Fruit fly (Drosophila melanogaster) whole organism, wandering third instar larva: ENCODE data around the gene CG4004.
A peak's percentile ranks its signal among the peaks of the same experiment; 100 is the strongest.

Source experiments
- Abd-B ChIP-seq: fragments of >200 bp; optimal IDR thresholded peaks from 2 replicates; lab custom pipeline; 2017; ENCODE audit warnings: missing biosample characterization, missing genetic modification characterization
- CrebA ChIP-seq: fragments of 200-800 bp; sonication (Bioruptor generic); optimal IDR thresholded peaks from 2 replicates; lab custom pipeline; 2016; ENCODE audit warnings: missing biosample characterization, mild to moderate bottlenecking, missing genetic modification characterization, borderline replicate concordance
- Dfd ChIP-seq: fragments of >200 bp; optimal IDR thresholded peaks from 2 replicates; lab custom pipeline; 2017; ENCODE audit warnings: missing biosample characterization, missing genetic modification characterization
- Dif ChIP-seq: fragments of 200-275, 200-300 bp; sonication (Bioruptor generic); optimal IDR thresholded peaks from 2 replicates; lab custom pipeline; 2018; ENCODE audit warnings: missing biosample characterization, missing genetic modification characterization; ENCODE audit not compliant: partially characterized antibody
- Mio ChIP-seq: sonication (Bioruptor generic); optimal IDR thresholded peaks from 2 replicates; lab custom pipeline; 2016; ENCODE audit warnings: missing biosample characterization, missing genetic modification characterization
- Myc ChIP-seq: fragments of >200 bp; optimal IDR thresholded peaks from 2 replicates; lab custom pipeline; 2017
- N ChIP-seq: fragments of >200 bp; optimal IDR thresholded peaks from 2 replicates; lab custom pipeline; 2018; ENCODE audit warnings: missing biosample characterization, missing external identifiers, missing genetic modification characterization
- Rel ChIP-seq, 2 experiments: fragments of 200-800 bp; sonication (Bioruptor generic) in 1 of 2; optimal IDR thresholded peaks; 2 replicates in 1 of 2; 3 replicates in 1 of 2; lab custom pipeline; 2016 to 2019; ENCODE audit warnings: mild to moderate bottlenecking in 2 of 2, missing biosample characterization in 2 of 2, missing genetic modification characterization in 2 of 2, moderate library complexity in 1 of 2
- Sp1 ChIP-seq: fragments of 200-800 bp; sonication (Bioruptor generic); optimal IDR thresholded peaks from 3 replicates; lab custom pipeline; 2019; ENCODE audit warnings: missing biosample characterization, mild to moderate bottlenecking, missing genetic modification characterization, moderate library complexity
- Vsx2 ChIP-seq: fragments of 200-300, 225-300 bp; sonication (Bioruptor generic); optimal IDR thresholded peaks from 2 replicates; lab custom pipeline; 2018; ENCODE audit warnings: missing biosample characterization, missing genetic modification characterization; ENCODE audit not compliant: partially characterized antibody
- br ChIP-seq: fragments of 200-800 bp; sonication (Bioruptor generic); optimal IDR thresholded peaks from 2 replicates; lab custom pipeline; 2016; ENCODE audit warnings: missing biosample characterization, missing genetic modification characterization
- brk ChIP-seq: fragments of 200-800 bp; sonication (Bioruptor generic); optimal IDR thresholded peaks from 2 replicates; lab custom pipeline; 2016; ENCODE audit warnings: missing biosample characterization, mild to moderate bottlenecking, missing genetic modification characterization
- dl ChIP-seq, 2 experiments: fragments of 175-275, 200-275 bp in 1 of 2; fragments of 200-275 bp in 1 of 2; sonication (Bioruptor generic); optimal IDR thresholded peaks; lab custom pipeline; 2018; ENCODE audit warnings: mild to moderate bottlenecking in 2 of 2, missing biosample characterization in 2 of 2, missing genetic modification characterization in 2 of 2, moderate library complexity in 2 of 2; ENCODE audit not compliant: partially characterized antibody in 2 of 2, insufficient read depth in 1 of 2
- dmrt93B ChIP-seq: fragments of 200-800 bp; sonication (Bioruptor generic); optimal IDR thresholded peaks from 2 replicates; lab custom pipeline; 2018; ENCODE audit warnings: missing biosample characterization, mild to moderate bottlenecking, missing genetic modification characterization
- ey ChIP-seq: fragments of 200-800 bp; sonication (Bioruptor generic); optimal IDR thresholded peaks from 2 replicates; lab custom pipeline; 2016; ENCODE audit warnings: missing biosample characterization, missing genetic modification characterization
- fru ChIP-seq: fragments of 200-800 bp; sonication (Bioruptor generic); optimal IDR thresholded peaks from 3 replicates; lab custom pipeline; 2016; ENCODE audit warnings: missing biosample characterization, mild to moderate bottlenecking, missing genetic modification characterization
- h ChIP-seq: fragments of 200-800 bp; sonication (Bioruptor generic); optimal IDR thresholded peaks from 3 replicates; lab custom pipeline; 2016; ENCODE audit warnings: missing biosample characterization, mild to moderate bottlenecking, missing genetic modification characterization
- jim ChIP-seq: fragments of 175-275, 200-325 bp; sonication (Bioruptor generic); optimal IDR thresholded peaks from 2 replicates; lab custom pipeline; 2016; ENCODE audit warnings: missing biosample characterization, mild to moderate bottlenecking, missing genetic modification characterization
- psq ChIP-seq: fragments of 200-800 bp; sonication (Bioruptor generic); optimal IDR thresholded peaks from 3 replicates; lab custom pipeline; 2017; ENCODE audit warnings: missing biosample characterization, mild to moderate bottlenecking, missing genetic modification characterization, moderate library complexity
- rgr ChIP-seq: fragments of 200-800 bp; sonication (Bioruptor generic); optimal IDR thresholded peaks from 3 replicates; lab custom pipeline; 2016; ENCODE audit warnings: missing biosample characterization, mild to moderate bottlenecking, missing genetic modification characterization
- tai ChIP-seq: sonication (Bioruptor generic); optimal IDR thresholded peaks from 2 replicates; lab custom pipeline; 2016; ENCODE audit warnings: missing biosample characterization, missing genetic modification characterization
- woc ChIP-seq: sonication (Bioruptor generic); optimal IDR thresholded peaks from 2 replicates; lab custom pipeline; 2016; ENCODE audit warnings: missing biosample characterization, mild to moderate bottlenecking, missing genetic modification characterization

The CG4004 gene

DNA sequence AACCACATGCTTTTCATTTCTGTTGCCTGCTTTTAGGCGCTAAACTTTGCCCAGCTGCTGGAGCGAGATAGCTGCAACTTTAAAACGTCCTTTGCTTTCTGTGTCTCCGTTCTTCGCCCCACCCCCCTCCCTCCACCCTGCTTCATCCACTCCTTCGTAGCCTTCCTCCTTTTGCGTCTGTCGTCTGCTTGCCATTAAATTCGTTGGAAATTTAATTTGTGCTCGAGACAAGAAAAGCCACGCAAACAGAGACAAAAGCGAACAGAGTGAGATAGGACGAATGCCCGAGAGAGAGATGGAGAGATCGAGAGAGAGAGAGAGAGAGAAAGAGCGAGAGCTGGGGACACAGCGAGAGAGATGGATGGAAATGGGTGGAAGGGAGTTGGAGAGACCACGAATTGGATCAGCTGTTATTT lies 24.1 kb upstream of the CG4004 start:
- no peak for TF ChIP-seq Vsx2 (GFP tag; lab: Kevin White, UChicago)
- peak in 1 of 2 experiments; percentile 38 for TF ChIP-seq dl (GFP tag; optimal IDR thresholded peaks at IDR 0.05; lab: Kevin White, UChicago; ENCODE audit: insufficient read depth in 1 of 2, partially characterized antibody in 2 of 2)
- peak; percentile 87 for TF ChIP-seq psq (GFP tag; lab: Kevin White, UChicago)
- TF ChIP-seq dmrt93B (GFP tag; lab: Kevin White, UChicago), result no peak
- TF ChIP-seq Dif, result peak; percentile 10
- peak; percentile 0 for TF ChIP-seq h (GFP tag; lab: Kevin White, UChicago)
- no peak for TF ChIP-seq Abd-B (GFP tag; lab: Kevin White, UChicago)

DNA sequence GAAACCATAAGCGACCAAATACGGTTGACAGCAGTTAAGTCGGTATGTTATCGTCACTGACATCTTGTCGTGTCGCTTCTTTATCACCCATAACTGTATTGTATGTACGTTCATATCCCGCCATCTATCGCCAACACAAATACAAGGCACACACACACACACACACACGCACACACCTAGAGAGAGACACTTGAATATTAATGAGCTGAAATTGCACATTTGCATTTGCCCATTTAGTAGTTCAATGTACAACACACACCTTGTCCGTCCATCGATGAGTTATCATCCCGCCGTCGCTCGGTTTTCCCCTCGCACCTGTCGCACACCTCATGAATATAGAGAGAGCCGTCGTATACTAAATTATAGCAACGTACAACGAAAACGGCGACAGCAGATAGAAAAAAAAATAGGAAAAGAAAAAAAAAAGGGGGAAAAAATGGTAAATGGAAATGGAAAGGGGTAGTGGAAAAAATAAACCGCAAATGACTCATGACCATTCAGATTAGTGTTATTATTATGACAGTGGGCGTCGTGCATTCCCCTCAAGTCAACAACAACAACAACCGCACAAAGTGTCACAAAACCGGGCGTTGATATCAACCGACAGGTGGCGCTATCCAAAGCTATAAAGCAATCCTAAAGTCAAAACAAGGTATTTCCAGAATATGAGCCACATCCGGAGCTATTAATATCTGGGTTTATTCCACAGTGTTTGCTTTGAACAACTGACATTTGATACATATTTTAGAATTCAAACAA lies 22.7 kb upstream of the CG4004 start:
- no peak for TF ChIP-seq jim (GFP tag; lab: Kevin White, UChicago)
- TF ChIP-seq Dfd (GFP tag; lab: Kevin White, UChicago), result peak; percentile 65
- TF ChIP-seq Rel (GFP tag; optimal IDR thresholded peaks at IDR 0.05; lab: Kevin White, UChicago), result no peak
- TF ChIP-seq Rel (tag; optimal IDR thresholded peaks at IDR 0.05; lab: Kevin White, UChicago), result peak; percentile 1

DNA sequence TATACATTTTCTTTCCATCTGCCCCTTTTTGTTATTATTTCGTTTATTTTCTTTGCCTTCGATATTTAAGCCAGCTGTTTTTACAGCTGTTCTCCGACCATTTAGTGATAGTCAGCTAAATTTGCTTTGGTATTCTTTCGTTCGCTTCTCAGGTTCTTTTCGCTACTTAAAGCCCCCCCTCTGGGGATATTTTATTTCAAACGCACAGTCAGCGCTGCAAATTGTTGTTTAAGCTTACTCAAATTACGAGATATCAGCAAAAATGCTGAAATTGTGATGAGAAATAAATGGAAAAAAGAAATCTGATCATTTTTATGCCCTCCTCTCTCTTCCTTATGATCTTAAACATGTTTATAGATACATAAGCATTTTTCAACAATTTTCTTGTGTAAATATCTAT lies 22.0 kb upstream of the CG4004 start:
- no peak for TF ChIP-seq Myc (lab: Kevin White, UChicago)
- TF ChIP-seq tai (GFP tag; lab: Kevin White, UChicago), result no peak
- TF ChIP-seq rgr (GFP tag; lab: Kevin White, UChicago), result no peak
- no peak for TF ChIP-seq Rel (GFP tag; optimal IDR thresholded peaks at IDR 0.05; lab: Kevin White, UChicago)
- TF ChIP-seq Rel (tag; optimal IDR thresholded peaks at IDR 0.05; lab: Kevin White, UChicago), result no peak
- TF ChIP-seq h (GFP tag; lab: Kevin White, UChicago), result no peak

DNA sequence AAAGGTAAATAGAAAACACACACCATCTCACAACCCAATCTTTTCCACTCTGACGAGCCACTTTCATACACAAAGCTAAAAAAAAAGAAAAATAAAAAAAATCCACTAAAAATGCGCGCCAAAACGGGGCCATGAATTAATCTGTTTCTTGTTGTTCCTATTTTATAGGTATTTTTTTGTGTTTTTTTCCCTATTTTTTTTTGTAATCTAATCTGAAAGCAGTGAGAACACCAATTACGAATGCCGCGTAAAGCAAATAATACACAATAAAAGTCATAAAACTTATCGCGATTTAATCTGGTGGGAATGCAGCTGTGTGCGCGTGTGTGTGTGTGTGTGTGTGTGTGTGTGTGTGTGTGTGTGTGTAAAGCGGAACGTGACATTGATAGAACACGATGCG lies 20.7 kb upstream of the CG4004 start:
- TF ChIP-seq Rel (GFP tag; optimal IDR thresholded peaks at IDR 0.05; lab: Kevin White, UChicago) (no peak), Rel (tag; optimal IDR thresholded peaks at IDR 0.05; lab: Kevin White, UChicago) (peak; percentile 55), N (no peak), br (GFP tag; lab: Kevin White, UChicago) (peak; percentile 25), Sp1 (GFP tag; lab: Kevin White, UChicago) (peak; percentile 44), Mio (GFP tag; lab: Kevin White, UChicago) (no peak), woc (GFP tag; lab: Kevin White, UChicago) (no peak), Dfd (GFP tag; lab: Kevin White, UChicago) (peak; percentile 42), CrebA (peak; percentile 84), psq (GFP tag; lab: Kevin White, UChicago) (peak; percentile 46), h (GFP tag; lab: Kevin White, UChicago) (peak; percentile 26)

DNA sequence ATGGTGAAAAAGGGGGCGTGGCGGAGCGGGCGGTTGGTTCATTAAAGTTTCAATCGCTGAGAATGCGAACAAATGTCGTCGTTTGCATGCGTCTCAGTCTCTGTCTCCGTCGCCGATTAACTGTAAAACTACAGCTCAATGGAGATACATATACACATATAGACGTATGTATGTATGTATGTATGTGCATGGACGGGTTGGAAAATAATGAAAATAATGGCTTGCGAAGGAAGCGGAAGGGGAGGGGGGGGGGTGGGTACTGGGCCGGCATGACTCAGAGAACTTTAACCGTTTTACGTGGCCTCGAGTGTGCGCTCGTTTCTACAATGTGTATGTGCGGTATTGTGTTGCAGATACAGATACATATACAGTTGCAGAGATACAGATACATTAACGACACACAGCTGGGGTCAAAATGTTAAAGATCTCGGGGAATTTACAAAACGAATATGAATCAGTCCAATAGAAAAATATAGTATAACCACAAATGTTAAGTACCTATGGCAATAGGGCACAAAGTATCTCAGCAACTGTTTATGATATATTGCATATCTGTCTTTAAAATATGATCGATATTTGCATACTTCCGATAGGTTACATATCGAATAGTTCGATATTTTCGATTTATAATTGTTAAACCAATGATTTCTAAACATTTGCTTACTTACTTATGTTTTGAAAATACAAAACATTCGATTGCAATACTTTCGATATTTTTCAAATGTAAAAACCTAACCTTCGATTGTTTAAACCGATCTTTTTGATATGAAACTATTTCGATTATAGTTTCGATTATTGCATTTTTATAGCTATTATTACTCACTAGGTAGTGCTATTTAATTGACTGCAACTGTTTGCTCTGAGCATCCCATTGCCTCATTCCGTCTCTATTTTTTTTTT lies 19.5 kb upstream of the CG4004 start:
- TF ChIP-seq Abd-B (GFP tag; lab: Kevin White, UChicago) (no peak), brk (GFP tag; lab: Kevin White, UChicago) (no peak), fru (GFP tag; lab: Kevin White, UChicago) (peak; percentile 6), Rel (GFP tag; optimal IDR thresholded peaks at IDR 0.05; lab: Kevin White, UChicago) (no peak), Rel (tag; optimal IDR thresholded peaks at IDR 0.05; lab: Kevin White, UChicago) (peak; percentile 1), woc (GFP tag; lab: Kevin White, UChicago) (peak; percentile 7)

DNA sequence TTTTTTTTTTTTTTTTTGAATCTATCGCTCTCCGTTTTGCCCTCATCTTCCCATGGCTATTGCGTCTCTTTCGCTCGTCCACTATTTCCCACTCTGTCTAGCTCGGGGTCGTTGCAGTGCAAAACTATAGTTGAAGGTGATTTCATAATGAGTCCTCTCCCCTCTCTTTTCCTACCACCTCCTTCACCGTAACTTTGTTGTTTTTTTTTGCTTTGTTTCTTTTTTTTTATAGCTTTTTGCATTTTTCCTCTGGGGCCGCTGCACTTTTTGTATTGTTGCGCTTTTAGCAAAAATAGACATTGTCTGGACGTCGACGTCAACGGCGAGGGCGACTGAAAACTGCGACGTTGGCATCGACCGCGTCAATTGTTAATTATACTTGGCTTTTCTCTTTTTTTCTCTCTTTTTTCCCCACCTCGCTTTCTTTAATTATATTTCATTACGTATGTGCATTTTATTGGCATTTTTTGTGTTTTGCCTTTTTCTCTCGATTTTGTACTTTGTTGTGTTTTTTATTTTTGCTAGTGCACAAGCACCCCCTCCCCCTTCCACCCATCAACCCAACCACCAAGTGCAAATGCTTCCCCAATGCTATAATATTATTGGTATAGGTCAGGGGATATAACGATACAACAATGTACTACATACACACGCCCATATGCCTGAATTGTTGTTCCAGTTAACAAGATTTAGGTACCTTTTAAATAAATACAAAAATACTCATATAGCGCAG lies 18.7 kb upstream of the CG4004 start:
- TF ChIP-seq ey (GFP tag; lab: Kevin White, UChicago), result no peak
- TF ChIP-seq Rel (GFP tag; optimal IDR thresholded peaks at IDR 0.05; lab: Kevin White, UChicago), result no peak
- peak; percentile 7 for TF ChIP-seq Rel (tag; optimal IDR thresholded peaks at IDR 0.05; lab: Kevin White, UChicago)
- no peak for TF ChIP-seq Myc (lab: Kevin White, UChicago)
- TF ChIP-seq CrebA, result no peak
- TF ChIP-seq fru (GFP tag; lab: Kevin White, UChicago), result no peak
